Worm (Caenorhabditis elegans): ENCODE data around the gene cyp-25A1.

Gene cyp-25A1

ce11 chrIII:3803113-3803512 is 29.3 kb upstream of the cyp-25A1 start:
- no peak for TF ChIP-seq aly-2 (tag; optimal IDR thresholded peaks at IDR 0.05)
- no peak for TF ChIP-seq Y55F3AM.14 (GFP tag; optimal IDR thresholded peaks at IDR 0.05)
- TF ChIP-seq ceh-82 (tag; optimal IDR thresholded peaks at IDR 0.05) = no peak
- TF ChIP-seq ztf-11 (tag; optimal IDR thresholded peaks at IDR 0.05) = no peak
- TF ChIP-seq nhr-6 (tag; optimal IDR thresholded peaks at IDR 0.05) = no peak
- no peak for TF ChIP-seq fos-1 (tag; optimal IDR thresholded peaks at IDR 0.05)
- no peak for TF ChIP-seq unc-55 (GFP tag; optimal IDR thresholded peaks at IDR 0.05)
- TF ChIP-seq nhr-10 (tag; optimal IDR thresholded peaks at IDR 0.05) = no peak
- TF ChIP-seq nhr-21 (tag; optimal IDR thresholded peaks at IDR 0.05) = no peak
- TF ChIP-seq ceh-16 (tag; optimal IDR thresholded peaks at IDR 0.05) = no peak
- no peak for TF ChIP-seq F13H6.1 (tag; optimal IDR thresholded peaks at IDR 0.05)
- no peak for TF ChIP-seq lsy-2 (tag; optimal IDR thresholded peaks at IDR 0.05)
- no peak for TF ChIP-seq sma-3 (GFP tag; optimal IDR thresholded peaks at IDR 0.05)
- TF ChIP-seq ztf-4 (tag; optimal IDR thresholded peaks at IDR 0.05) = no peak
- TF ChIP-seq gmeb-1 (tag; optimal IDR thresholded peaks at IDR 0.05) = no peak
- TF ChIP-seq elt-1 (tag; optimal IDR thresholded peaks at IDR 0.05) = no peak
- no peak for TF ChIP-seq lin-39 (tag; optimal IDR thresholded peaks at IDR 0.05)
- no peak for TF ChIP-seq nhr-25 (tag; optimal IDR thresholded peaks at IDR 0.05)
- TF ChIP-seq zag-1 (tag; optimal IDR thresholded peaks at IDR 0.05) = no peak

ce11 chrIII:3804422-3804821 is 28.0 kb upstream of the cyp-25A1 start, which contains the start of gene xbx-5:
xbx-5 (minus strand) TSS chrIII:3804477.
- TF ChIP-seq unc-62 (GFP tag; optimal IDR thresholded peaks at IDR 0.05) (no peak), sma-3 (GFP tag; optimal IDR thresholded peaks at IDR 0.05) (no peak), lin-11 (tag; optimal IDR thresholded peaks at IDR 0.05) (peak; percentile 31)

- no peak for TF ChIP-seq aly-2 (tag; optimal IDR thresholded peaks at IDR 0.05)
- no peak for TF ChIP-seq nhr-10 (tag; optimal IDR thresholded peaks at IDR 0.05)
- no peak for TF ChIP-seq mbf-1 (tag; optimal IDR thresholded peaks at IDR 0.05)
- TF ChIP-seq ceh-82 (tag; optimal IDR thresholded peaks at IDR 0.05) = no peak
- no peak for TF ChIP-seq sma-9 (GFP tag; optimal IDR thresholded peaks at IDR 0.05)
- no peak for TF ChIP-seq sma-9 (tag; optimal IDR thresholded peaks at IDR 0.05)
- no peak for TF ChIP-seq snpc-4 (tag; optimal IDR thresholded peaks at IDR 0.05)
- no peak for TF ChIP-seq mdl-1 (tag; optimal IDR thresholded peaks at IDR 0.05)
- no peak for TF ChIP-seq nhr-129 (tag; optimal IDR thresholded peaks at IDR 0.05)
- TF ChIP-seq peb-1 (tag; optimal IDR thresholded peaks at IDR 0.05) = no peak
- no peak for TF ChIP-seq elt-3 (tag; optimal IDR thresholded peaks at IDR 0.05)
- no peak for TF ChIP-seq nhr-237 (tag; optimal IDR thresholded peaks at IDR 0.05)
- no peak for TF ChIP-seq zag-1 (tag; optimal IDR thresholded peaks at IDR 0.05)
- TF ChIP-seq fos-1 (tag; optimal IDR thresholded peaks at IDR 0.05) = no peak
- TF ChIP-seq unc-39 (tag; optimal IDR thresholded peaks at IDR 0.05) = no peak
- no peak for TF ChIP-seq blmp-1 (tag; optimal IDR thresholded peaks at IDR 0.05; ENCODE audit: insufficient read depth)
- TF ChIP-seq sma-3 (GFP tag; optimal IDR thresholded peaks at IDR 0.05) = no peak
- TF ChIP-seq lin-39 (tag; optimal IDR thresholded peaks at IDR 0.05) = no peak
- no peak for TF ChIP-seq elt-1 (tag; optimal IDR thresholded peaks at IDR 0.05)
- no peak for TF ChIP-seq lin-11 (tag; optimal IDR thresholded peaks at IDR 0.05)
These were observed 25.5 kb upstream of the cyp-25A1 start for ce11 chrIII:3806883-3807282.

- no peak for TF ChIP-seq nhr-10 (tag; optimal IDR thresholded peaks at IDR 0.05)
- TF ChIP-seq ztf-1 (GFP tag; conservative IDR thresholded peaks at IDR 0.05) = no peak
- TF ChIP-seq lin-13 (GFP tag; optimal IDR thresholded peaks at IDR 0.05) = no peak
- TF ChIP-seq sem-4 (tag; optimal IDR thresholded peaks at IDR 0.05) = no peak
- peak; percentile 50 for TF ChIP-seq blmp-1 (tag; optimal IDR thresholded peaks at IDR 0.05; ENCODE audit: insufficient read depth)
- TF ChIP-seq elt-1 (tag; optimal IDR thresholded peaks at IDR 0.05) = no peak
- TF ChIP-seq elt-3 (tag; optimal IDR thresholded peaks at IDR 0.05) = no peak
- TF ChIP-seq nhr-129 (tag; optimal IDR thresholded peaks at IDR 0.05) = peak; percentile 16
- TF ChIP-seq egl-27 (tag; optimal IDR thresholded peaks at IDR 0.05) = no peak
- TF ChIP-seq Y55F3AM.14 (GFP tag; optimal IDR thresholded peaks at IDR 0.05) = peak; percentile 33
- TF ChIP-seq lsy-2 (tag; optimal IDR thresholded peaks at IDR 0.05) = no peak
- TF ChIP-seq nhr-25 (tag; optimal IDR thresholded peaks at IDR 0.05) = no peak
- TF ChIP-seq snpc-4 (tag; optimal IDR thresholded peaks at IDR 0.05) = no peak
These were observed 24.8 kb upstream of the cyp-25A1 start for ce11 chrIII:3807590-3807989.
